Worm (Caenorhabditis elegans) whole organism, young adult: ENCODE data around the gene gmap-3.

Experiments
- Y53G8AR.9 ChIP-seq: fragments of 200-800 bp; sonication (Bioruptor generic); conservative IDR thresholded peaks from 2 replicates; pipeline ENCODE4 v1.3.6; 2022; ENCODE audit warnings: missing genetic modification reagents, missing genetic modification characterization, missing compliant biosample characterization
- fkh-3 ChIP-seq: sonication (generic microtip); optimal IDR thresholded peaks from 2 replicates; lab custom pipeline; 2016; ENCODE audit warnings: mild to moderate bottlenecking, missing genetic modification characterization, missing compliant biosample characterization
- let-607 ChIP-seq, 2 experiments: fragments of 200-800 bp in 1 of 2; sonication (Bioruptor generic) in 1 of 2; sonication (generic microtip) in 1 of 2; optimal IDR thresholded peaks; 2 replicates each; lab custom pipeline; 2016 to 2018; ENCODE audit warnings: mild to moderate bottlenecking in 2 of 2, missing compliant biosample characterization in 2 of 2, missing genetic modification characterization in 2 of 2, moderate library complexity in 2 of 2, missing genotype in 1 of 2
- lsl-1 ChIP-seq: fragments of 200-800 bp; sonication (Bioruptor generic); optimal IDR thresholded peaks from 2 replicates; lab custom pipeline; 2018; ENCODE audit warnings: mild to moderate bottlenecking, missing genetic modification characterization, moderate library complexity, missing compliant biosample characterization
- madf-3 ChIP-seq: fragments of 200-800 bp; sonication (Bioruptor generic); IDR thresholded peaks from 2 replicates; pipeline ENCODE4 v1.3.6; 2022; ENCODE audit warnings: missing genetic modification reagents, missing genetic modification characterization, missing compliant biosample characterization
- repo-1 ChIP-seq: sonication (generic microtip); optimal IDR thresholded peaks from 2 replicates; lab custom pipeline; 2017; ENCODE audit warnings: mild to moderate bottlenecking, missing genetic modification characterization, missing compliant biosample characterization
- snpc-4 ChIP-seq, 5 experiments: fragments of 150-350 bp in 1 of 5; sonication (generic microtip) in 4 of 5; optimal IDR thresholded peaks; 2 replicates each; lab custom pipeline; 2014 to 2018; ENCODE audit warnings: missing genetic modification characterization in 5 of 5, missing biosample characterization in 3 of 5, antibody characterized with exemption in 2 of 5, mild to moderate bottlenecking in 2 of 5, missing compliant biosample characterization in 2 of 5, missing genotype in 2 of 5, moderate library complexity in 2 of 5, missing genetic modification reagents in 1 of 5
- zfh-2 ChIP-seq: fragments of 200-800 bp; sonication (Bioruptor generic); conservative IDR thresholded peaks from 2 replicates; pipeline ENCODE4 v1.3.6; 2022; ENCODE audit warnings: missing genetic modification reagents, missing genetic modification characterization, missing compliant biosample characterization
- ztf-25 ChIP-seq: fragments of 200-800 bp; sonication (Bioruptor generic); IDR thresholded peaks from 2 replicates; pipeline ENCODE4 v1.3.6; 2022; ENCODE audit warnings: missing genetic modification reagents, missing genetic modification characterization, missing compliant biosample characterization
- ztf-3 ChIP-seq: fragments of 200-800 bp; sonication (Bioruptor generic); optimal IDR thresholded peaks from 2 replicates; lab custom pipeline; 2018; ENCODE audit warnings: mild to moderate bottlenecking, missing genetic modification characterization, missing compliant biosample characterization

- TF ChIP-seq snpc-4 (GFP tag; optimal IDR thresholded peaks at IDR 0.05; lab: Kevin White, UChicago) (no peak), snpc-4 (tag; optimal IDR thresholded peaks at IDR 0.05; lab: Kevin White, UChicago) (no peak), madf-3 (GFP tag; lab: Robert Waterston, UW) (no peak), ztf-25 (GFP tag; lab: Robert Waterston, UW) (no peak), repo-1 (tag; lab: Kevin White, UChicago) (no peak), fkh-3 (no peak), let-607 (tag; optimal IDR thresholded peaks at IDR 0.05; lab: Kevin White, UChicago) (no peak), ztf-3 (no peak), lsl-1 (GFP tag; lab: Kevin White, UChicago) (no peak), Y53G8AR.9 (GFP tag; lab: Robert Waterston, UW) (no peak), zfh-2 (GFP tag; lab: Robert Waterston, UW) (no peak)
Measured at ce11 chrX:12979747-12980146, 39.0 kb upstream of the gmap-3 start.
